Fruit fly (Drosophila melanogaster) whole organism, embryonic: ENCODE measurements around the gene CG18081.

Experiments used
- Bgb ChIP-seq: fragments of 200-800 bp; sonication (Bioruptor generic); IDR thresholded peaks from 2 replicates; pipeline ENCODE4 v1.3.6; 2022; ENCODE audit warnings: missing biosample characterization, missing genetic modification characterization; ENCODE audit not compliant: partially characterized antibody
- CG10462 ChIP-seq: fragments of 200-800 bp; sonication (Bioruptor generic); optimal IDR thresholded peaks from 2 replicates; lab custom pipeline; 2016; ENCODE audit warnings: missing biosample characterization, missing genetic modification characterization
- CG1233 ChIP-seq: fragments of 200-800 bp; sonication (Bioruptor generic); optimal IDR thresholded peaks from 4 replicates; lab custom pipeline; 2018; ENCODE audit warnings: missing biosample characterization, mild to moderate bottlenecking, missing genetic modification characterization
- CG15269 ChIP-seq: fragments of 200-800 bp; sonication (Bioruptor generic); optimal IDR thresholded peaks from 2 replicates; lab custom pipeline; 2018; ENCODE audit warnings: missing biosample characterization, mild to moderate bottlenecking, missing genetic modification characterization, moderate library complexity
- CG3726 ChIP-seq: fragments of 200-800 bp; sonication (Bioruptor generic); IDR thresholded peaks from 3 replicates; pipeline ENCODE4, ENCODE4 v1.3.6; 2022; ENCODE audit warnings: missing biosample characterization, missing genetic modification characterization
- CG4360 ChIP-seq: fragments of 200-800 bp; sonication (Bioruptor generic); IDR thresholded peaks from 2 replicates; pipeline ENCODE4 v1.3.6; 2022; ENCODE audit warnings: missing biosample characterization, missing genetic modification characterization
- CG5180 ChIP-seq: fragments of 200-800 bp; sonication (Bioruptor generic); optimal IDR thresholded peaks from 3 replicates; lab custom pipeline; 2017; ENCODE audit warnings: missing biosample characterization, missing genetic modification characterization, mild to moderate bottlenecking, moderate library complexity, missing genetic modification reagents
- CG8478 ChIP-seq: fragments of >200 bp; optimal IDR thresholded peaks from 2 replicates; lab custom pipeline; 2018
- D19A ChIP-seq: fragments of 200-800 bp; optimal IDR thresholded peaks from 3 replicates; lab custom pipeline; 2019; ENCODE audit warnings: missing biosample characterization, mild to moderate bottlenecking, missing genetic modification characterization, moderate library complexity
- Dek ChIP-seq: fragments of 200-800 bp; sonication (Bioruptor generic); optimal IDR thresholded peaks from 3 replicates; lab custom pipeline; 2019; ENCODE audit warnings: missing biosample characterization, mild to moderate bottlenecking, missing genetic modification characterization, moderate library complexity
- Eip74EF ChIP-seq, 2 experiments: fragments of 200-800 bp in 1 of 2; fragments of >200 bp in 1 of 2; sonication (Bioruptor generic) in 1 of 2; optimal IDR thresholded peaks; 2 replicates each; lab custom pipeline; 2017 to 2019; ENCODE audit warnings: missing biosample characterization in 2 of 2, missing genetic modification characterization in 2 of 2, mild to moderate bottlenecking in 1 of 2, moderate library complexity in 1 of 2
- Fer1 ChIP-seq: fragments of 200-800 bp; sonication (Bioruptor generic); optimal IDR thresholded peaks from 2 replicates; lab custom pipeline; 2017; ENCODE audit warnings: missing biosample characterization, mild to moderate bottlenecking, missing genetic modification characterization
- HLH4C ChIP-seq: fragments of 200-800 bp; sonication (Bioruptor generic); IDR thresholded peaks from 3 replicates; pipeline ENCODE4 v1.3.6; 2022; ENCODE audit warnings: missing biosample characterization, missing genetic modification characterization; ENCODE audit not compliant: partially characterized antibody
- HLHmδ ChIP-seq: fragments of 200-800 bp; sonication (Bioruptor generic); optimal IDR thresholded peaks from 2 replicates; lab custom pipeline; 2018; ENCODE audit warnings: missing biosample characterization, mild to moderate bottlenecking, missing genetic modification characterization, moderate library complexity
- Hmx ChIP-seq: fragments of 200-800 bp; sonication (Bioruptor generic); optimal IDR thresholded peaks from 2 replicates; lab custom pipeline; 2016; ENCODE audit warnings: missing biosample characterization, missing genetic modification characterization
- Hsf ChIP-seq: fragments of 200-800 bp; sonication (Bioruptor generic); optimal IDR thresholded peaks from 3 replicates; lab custom pipeline; 2016; ENCODE audit warnings: missing biosample characterization, missing genetic modification characterization
- Kr ChIP-seq: fragments of 200-800 bp; sonication (Bioruptor generic); optimal IDR thresholded peaks from 2 replicates; lab custom pipeline; 2017; ENCODE audit warnings: missing biosample characterization, mild to moderate bottlenecking, missing genetic modification characterization
- MBD-R2 ChIP-seq: fragments of 200-800 bp; sonication (Bioruptor generic); IDR thresholded peaks from 2 replicates; pipeline ENCODE4 v1.3.6; 2022; ENCODE audit warnings: missing biosample characterization, missing genetic modification characterization
- Med ChIP-seq: fragments of 200-800 bp; sonication (Bioruptor generic); peaks from one replicate; lab custom pipeline; 2016; ENCODE audit warnings: missing biosample characterization, missing genetic modification characterization, mild to moderate bottlenecking, inconsistent platforms, moderate library complexity
- Myb ChIP-seq: fragments of 200-800 bp; sonication (Bioruptor generic); optimal IDR thresholded peaks from 2 replicates; lab custom pipeline; 2016; ENCODE audit warnings: missing biosample characterization, missing genetic modification characterization
- NFAT ChIP-seq: fragments of 200-800 bp; sonication (Bioruptor generic); IDR thresholded peaks from 2 replicates; pipeline ENCODE4 v1.3.6; 2022; ENCODE audit warnings: missing biosample characterization, missing genetic modification characterization
- NK7.1 ChIP-seq: fragments of 200-800 bp; sonication (Bioruptor generic); optimal IDR thresholded peaks from 3 replicates; lab custom pipeline; 2016; ENCODE audit warnings: missing biosample characterization, missing genetic modification characterization
- Opbp ChIP-seq: fragments of 200-800 bp; sonication (Bioruptor generic); IDR thresholded peaks from 3 replicates; pipeline ENCODE4 v1.3.6; 2022; ENCODE audit warnings: missing biosample characterization, missing genetic modification characterization; ENCODE audit not compliant: partially characterized antibody
- Pdp1 ChIP-seq, 2 experiments: fragments of 200-800 bp; sonication (Bioruptor generic); optimal IDR thresholded peaks; 3 replicates each; lab custom pipeline; 2016; ENCODE audit warnings: missing biosample characterization in 2 of 2, missing genetic modification characterization in 2 of 2, mild to moderate bottlenecking in 1 of 2, moderate library complexity in 1 of 2
- Xrp1 ChIP-seq: fragments of 200-800 bp; sonication (Bioruptor generic); IDR thresholded peaks from 2 replicates; pipeline ENCODE4 v1.3.6; 2022; ENCODE audit warnings: missing biosample characterization, missing genetic modification characterization
- amos ChIP-seq: fragments of 200-800 bp; sonication (Bioruptor generic); IDR thresholded peaks from 2 replicates; pipeline ENCODE4 v1.3.6; 2022; ENCODE audit warnings: missing biosample characterization, missing genetic modification characterization; ENCODE audit not compliant: partially characterized antibody
- bab2 ChIP-seq: fragments of 200-800 bp; sonication (Bioruptor generic); optimal IDR thresholded peaks from 2 replicates; lab custom pipeline; 2016; ENCODE audit warnings: missing biosample characterization, missing genetic modification characterization
- bbx ChIP-seq: fragments of 200-800 bp; sonication (Bioruptor generic); IDR thresholded peaks from 2 replicates; pipeline ENCODE4 v1.3.6; 2022; ENCODE audit warnings: missing biosample characterization, missing genetic modification characterization; ENCODE audit not compliant: partially characterized antibody
- cad ChIP-seq: fragments of >200 bp; optimal IDR thresholded peaks from 2 replicates; lab custom pipeline; 2017; ENCODE audit warnings: missing biosample characterization, missing genetic modification characterization
- dpn ChIP-seq, 2 experiments: fragments of 200-800 bp; sonication (Bioruptor generic); optimal IDR thresholded peaks; 3 replicates each; lab custom pipeline; 2016; ENCODE audit warnings: missing biosample characterization in 2 of 2, missing genetic modification characterization in 2 of 2
- fd64A ChIP-seq: fragments of 200-800 bp; sonication (Bioruptor generic); optimal IDR thresholded peaks from 3 replicates; lab custom pipeline; 2018; ENCODE audit warnings: missing biosample characterization, mild to moderate bottlenecking, missing genetic modification characterization
- fu2 ChIP-seq: fragments of 200-800 bp; sonication (Bioruptor generic); optimal IDR thresholded peaks from 2 replicates; lab custom pipeline; 2016; ENCODE audit warnings: missing biosample characterization, missing genetic modification characterization
- gce ChIP-seq: fragments of 200-800 bp; sonication (Bioruptor generic); IDR thresholded peaks from 3 replicates; pipeline ENCODE4 v1.3.6; 2022; ENCODE audit warnings: missing biosample characterization, missing genetic modification characterization
- gsb-n ChIP-seq: fragments of 200-800 bp; sonication (Bioruptor generic); optimal IDR thresholded peaks from 3 replicates; lab custom pipeline; 2018; ENCODE audit warnings: missing biosample characterization, mild to moderate bottlenecking, missing genetic modification characterization
- kay ChIP-seq: fragments of 200-800 bp; sonication (Bioruptor generic); optimal IDR thresholded peaks from 2 replicates; lab custom pipeline; 2016; ENCODE audit warnings: missing biosample characterization, missing genetic modification characterization
- lmd ChIP-seq: fragments of 200-800 bp; sonication (Bioruptor generic); IDR thresholded peaks from 2 replicates; pipeline ENCODE4 v1.3.6; 2022; ENCODE audit warnings: missing biosample characterization, missing genetic modification characterization
- maf-S ChIP-seq: fragments of 200-800 bp; sonication (Bioruptor generic); optimal IDR thresholded peaks from 2 replicates; lab custom pipeline; 2016; ENCODE audit warnings: missing biosample characterization, missing genetic modification characterization
- org-1 ChIP-seq: fragments of 200-800 bp; sonication (Bioruptor generic); optimal IDR thresholded peaks from 2 replicates; lab custom pipeline; 2017; ENCODE audit warnings: missing biosample characterization, missing genetic modification characterization
- pita ChIP-seq: fragments of 200-800 bp; sonication (Bioruptor generic); optimal IDR thresholded peaks from 2 replicates; lab custom pipeline; 2017; ENCODE audit warnings: missing biosample characterization, mild to moderate bottlenecking, missing genetic modification characterization
- pnt ChIP-seq: fragments of 200-800 bp; sonication (Bioruptor generic); optimal IDR thresholded peaks from 3 replicates; lab custom pipeline; 2016; ENCODE audit warnings: missing biosample characterization, missing genetic modification characterization
- repo ChIP-seq: fragments of 200-800 bp; sonication (Bioruptor generic); optimal IDR thresholded peaks from 2 replicates; lab custom pipeline; 2016; ENCODE audit warnings: missing biosample characterization, missing genetic modification characterization
- sens ChIP-seq: fragments of 200-800 bp; sonication (Bioruptor generic); peaks from one replicate; lab custom pipeline; 2016; ENCODE audit warnings: missing biosample characterization, missing genetic modification characterization
- sim ChIP-seq: fragments of 200-800 bp; sonication (Bioruptor generic); IDR thresholded peaks from 2 replicates; pipeline ENCODE4 v1.3.6; 2022; ENCODE audit warnings: missing biosample characterization, missing genetic modification characterization
- sqz ChIP-seq: fragments of 200-800 bp; sonication (Bioruptor generic); optimal IDR thresholded peaks from 3 replicates; lab custom pipeline; 2018; ENCODE audit warnings: missing biosample characterization, mild to moderate bottlenecking, missing genetic modification characterization
- sug ChIP-seq: fragments of 200-800 bp; optimal IDR thresholded peaks from 2 replicates; lab custom pipeline; 2019; ENCODE audit warnings: missing biosample characterization, mild to moderate bottlenecking, missing genetic modification characterization, moderate library complexity
- tgo ChIP-seq: fragments of 200-800 bp; sonication (Bioruptor generic); IDR thresholded peaks from 3 replicates; pipeline ENCODE4 v1.3.6; 2022; ENCODE audit warnings: missing biosample characterization, missing genetic modification characterization
- vfl ChIP-seq: fragments of 200-800 bp; sonication (Bioruptor generic); optimal IDR thresholded peaks from 2 replicates; lab custom pipeline; 2016; ENCODE audit warnings: missing biosample characterization, missing genetic modification characterization
- zen2 ChIP-seq: fragments of 200-800 bp; sonication (Bioruptor generic); IDR thresholded peaks from 3 replicates; pipeline ENCODE4 v1.3.6; 2022; ENCODE audit warnings: missing biosample characterization, missing genetic modification characterization; ENCODE audit not compliant: partially characterized antibody

CG18081 gene

dm6 chr3L:15809768-15810167 lies 25.4 kb downstream of the CG18081 start (continued):
- TF ChIP-seq Eip74EF (GFP tag; optimal IDR thresholded peaks at IDR 0.05; lab: Kevin White, UChicago) (no peak), Hsf (GFP tag; lab: Kevin White, UChicago) (no peak), sqz (GFP tag; lab: Kevin White, UChicago) (no peak), HLH4C (GFP tag; lab: Robert Waterston, UW) (0 out of 3 replicates have a peak, but pooled peaks have one; percentile 24), dpn (GFP tag; optimal IDR thresholded peaks at IDR 0.05; lab: Kevin White, UChicago) (no peak), NFAT (GFP tag; lab: Robert Waterston, UW) (no peak), Xrp1 (GFP tag; lab: Robert Waterston, UW) (no peak), fd64A (GFP tag; lab: Kevin White, UChicago) (no peak), NK7.1 (GFP tag; lab: Kevin White, UChicago) (no peak), CG8478 (lab: Kevin White, UChicago) (no peak)

- no peak for TF ChIP-seq pnt (GFP tag; lab: Kevin White, UChicago)
- no peak for TF ChIP-seq Myb (GFP tag; lab: Kevin White, UChicago)
- TF ChIP-seq sim (GFP tag; lab: Robert Waterston, UW), result 0 out of 2 replicates have a peak, but pooled peaks have one; percentile 3
- TF ChIP-seq CG10462 (GFP tag; lab: Kevin White, UChicago), result no peak
- no peak for TF ChIP-seq kay (GFP tag; lab: Kevin White, UChicago)
- no peak for TF ChIP-seq gsb-n (tag; lab: Kevin White, UChicago)
- TF ChIP-seq bbx, result no peak
- no peak for TF ChIP-seq CG5180 (GFP tag; lab: Kevin White, UChicago)
- no peak for TF ChIP-seq cad (GFP tag; lab: Kevin White, UChicago)
- TF ChIP-seq Med (GFP tag; lab: Kevin White, UChicago), result peak; percentile 57
- no peak for TF ChIP-seq fu2 (GFP tag; lab: Kevin White, UChicago)
These were observed 26.0 kb downstream of the CG18081 start, which contains the start of gene CG13445 for dm6 chr3L:15809185-15809584. CG13445 (plus strand) TSS chr3L:15809485.

- TF ChIP-seq CG10462 (GFP tag; lab: Kevin White, UChicago) (no peak), D19A (no peak), org-1 (GFP tag; lab: Kevin White, UChicago) (no peak), CG1233 (GFP tag; lab: Kevin White, UChicago) (no peak), sug (no peak), repo (GFP tag; lab: Kevin White, UChicago) (no peak), Bgb (GFP tag; lab: Robert Waterston, UW) (peak; percentile 42), amos (peak; percentile 44), bbx (0 out of 2 replicates have a peak, but pooled peaks have one; percentile 12), CG15269 (tag; lab: Kevin White, UChicago) (no peak), Hmx (GFP tag; lab: Kevin White, UChicago) (no peak), tgo (GFP tag; lab: Robert Waterston, UW) (no peak), Pdp1 (GFP tag; optimal IDR thresholded peaks at IDR 0.05; lab: Kevin White, UChicago) (peak in 1 of 2 experiments; percentile 91), Opbp (GFP tag; lab: Robert Waterston, UW) (no peak), bab2 (no peak), Dek (tag; lab: Kevin White, UChicago) (no peak), CG4360 (GFP tag; lab: Robert Waterston, UW) (no peak), pita (GFP tag; lab: Kevin White, UChicago) (no peak), gce (GFP tag; lab: Robert Waterston, UW) (no peak), maf-S (GFP tag; lab: Kevin White, UChicago) (no peak), Kr (no peak), Fer1 (no peak), HLHmδ (GFP tag; lab: Kevin White, UChicago) (no peak), vfl (GFP tag; lab: Kevin White, UChicago) (no peak), CG3726 (GFP tag; lab: Robert Waterston, UW) (no peak), MBD-R2 (GFP tag; lab: Robert Waterston, UW) (no peak), sens (GFP tag; lab: Kevin White, UChicago) (no peak), lmd (no peak), zen2 (no peak)
These were observed 26.5 kb downstream of the CG18081 start for dm6 chr3L:15808667-15809066.
